Fruit fly (Drosophila melanogaster) whole organism: ENCODE measurements around the gene CG46509.
"Not testable (repeated sequence)": the region's sequence is repeated elsewhere in the genome, so short reads cannot be mapped to it uniquely, and the experiment has no call there.

Experiments
- CG8478 ChIP-seq: fragments of >200 bp; optimal IDR thresholded peaks from 2 replicates; lab custom pipeline; 2018; ENCODE audit warnings: inconsistent platforms
- Dll ChIP-seq: fragments of >200 bp; optimal IDR thresholded peaks from 2 replicates; lab custom pipeline; 2017
- EcR ChIP-seq, 2 experiments: fragments of >200 bp; optimal IDR thresholded peaks; 2 replicates each; lab custom pipeline; 2017; ENCODE audit warnings: missing biosample characterization in 2 of 2, missing genetic modification characterization in 2 of 2, missing genetic modification reagents in 2 of 2
- pan ChIP-seq: fragments of >200 bp; optimal IDR thresholded peaks from 2 replicates; lab custom pipeline; 2017
- usp ChIP-seq: fragments of >200 bp; optimal IDR thresholded peaks from 2 replicates; lab custom pipeline; 2017; ENCODE audit warnings: missing biosample characterization, missing genetic modification characterization, mixed read lengths

DNA sequence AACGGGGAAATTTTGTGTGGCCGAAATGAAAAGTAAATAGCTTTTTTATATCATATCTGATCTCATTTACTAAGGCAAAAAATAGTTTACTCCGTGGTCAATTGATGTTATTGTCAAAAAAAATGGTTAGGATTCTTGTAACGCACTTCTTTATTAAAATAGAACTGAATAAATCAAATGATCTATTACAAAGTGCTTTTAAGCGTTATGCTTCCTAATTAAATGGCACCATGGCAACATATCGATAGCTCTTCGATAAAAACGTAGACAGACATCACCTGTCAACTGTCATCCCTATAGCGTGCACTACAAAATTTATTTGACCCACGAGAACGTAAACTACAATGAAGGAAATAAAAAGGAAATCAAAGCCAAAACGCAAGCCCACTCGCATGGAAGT is 19.5 kb downstream of the CG46509 start, which contains the start of gene CG46513:
- TF ChIP-seq EcR (GFP tag; optimal IDR thresholded peaks at IDR 0.05; lab: Kevin White, UChicago); pan (lab: Kevin White, UChicago); usp (GFP tag; lab: Kevin White, UChicago); Dll; CG8478 (lab: Kevin White, UChicago): not testable (repeated sequence)
